Worm (Caenorhabditis elegans) whole organism, midembryonic: Measurements from ENCODE around the gene F21D9.11.

ENCODE experiments used
- cog-1 ChIP-seq: sonication (generic microtip); optimal IDR thresholded peaks from 2 replicates; lab custom pipeline; 2016; ENCODE audit warnings: missing genetic modification characterization, missing compliant biosample characterization
- flt-1 ChIP-seq: fragments of 200-800 bp; sonication (Bioruptor generic); IDR thresholded peaks from 2 replicates; pipeline ENCODE4 v1.3.6; 2022; ENCODE audit warnings: missing genetic modification characterization, missing compliant biosample characterization
- klf-2 ChIP-seq: fragments of 200-800 bp; sonication (Bioruptor generic); conservative IDR thresholded peaks from 2 replicates; pipeline ENCODE4 v1.3.6; 2022; ENCODE audit warnings: missing genetic modification reagents, missing genetic modification characterization, missing compliant biosample characterization
- med-1 ChIP-seq: sonication (generic microtip); optimal IDR thresholded peaks from 2 replicates; lab custom pipeline; 2017; ENCODE audit warnings: missing genetic modification characterization, mild to moderate bottlenecking, missing compliant biosample characterization, antibody characterized with exemption, missing genetic modification reagents; ENCODE audit not compliant: insufficient read depth
- ref-1 ChIP-seq: fragments of 200-800 bp; sonication (Bioruptor generic); conservative IDR thresholded peaks from 2 replicates; pipeline ENCODE4 v1.3.6; 2022; ENCODE audit warnings: missing genetic modification reagents, missing genetic modification characterization, missing compliant biosample characterization
- tab-1 ChIP-seq: fragments of 200-800 bp; sonication (Bioruptor generic); IDR thresholded peaks from 2 replicates; pipeline ENCODE4 v1.3.6; 2022; ENCODE audit warnings: missing genetic modification characterization, missing compliant biosample characterization
- ztf-23 ChIP-seq: fragments of 200-800 bp; sonication (Bioruptor generic); IDR thresholded peaks from 2 replicates; pipeline ENCODE4 v1.3.6; 2022; ENCODE audit warnings: missing genetic modification reagents, missing genetic modification characterization, missing compliant biosample characterization
- ztf-29 ChIP-seq: fragments of 200-800 bp; sonication (Bioruptor generic); IDR thresholded peaks from 2 replicates; pipeline ENCODE4 v1.3.6; 2022; ENCODE audit warnings: missing genetic modification reagents, missing genetic modification characterization, missing compliant biosample characterization

DNA sequence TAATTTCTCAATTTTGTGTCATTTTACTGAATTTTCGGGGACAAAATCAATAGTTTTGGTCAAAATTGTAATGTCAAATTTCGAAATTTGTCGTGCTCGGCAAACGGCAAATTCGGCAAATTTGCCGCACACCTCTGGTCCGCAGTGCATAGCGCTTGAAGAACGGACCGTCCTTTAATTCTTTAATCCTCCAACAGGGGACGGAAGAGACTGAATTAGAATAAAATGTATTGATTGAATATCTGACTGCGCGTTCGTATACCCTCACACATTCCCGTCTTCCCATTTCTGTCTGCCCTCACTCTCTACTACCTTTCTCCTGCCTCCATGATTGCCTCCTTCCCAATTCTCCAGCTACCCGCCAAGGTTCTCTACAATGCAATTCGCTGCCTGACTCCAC lies 47.3 kb downstream of the F21D9.11 start, which contains the start of gene F55C9.14:
- TF ChIP-seq flt-1: no peak
- TF ChIP-seq med-1 (GFP tag; lab: Kevin White, UChicago): no peak
- no peak for TF ChIP-seq tab-1 (GFP tag; lab: Robert Waterston, UW)
- no peak for TF ChIP-seq cog-1 (tag; lab: Kevin White, UChicago)
- TF ChIP-seq ztf-23: no peak
- no peak for TF ChIP-seq ref-1 (GFP tag; lab: Robert Waterston, UW)
- no peak for TF ChIP-seq klf-2 (GFP tag; lab: Robert Waterston, UW)
- TF ChIP-seq ztf-29 (GFP tag; lab: Robert Waterston, UW): no peak
